Worm (Caenorhabditis elegans) whole organism, late embryonic: Measurements from ENCODE around the gene Y105C5A.9.
"Not testable (repeated sequence)": the region's sequence is repeated elsewhere in the genome, so short reads cannot be mapped to it uniquely, and the experiment has no call there.

Experiments
- C08G9.2 ChIP-seq: sonication (generic microtip); optimal IDR thresholded peaks from 2 replicates; lab custom pipeline; 2016; ENCODE audit warnings: mild to moderate bottlenecking, missing genetic modification characterization, moderate library complexity, missing compliant biosample characterization
- F13H6.1 ChIP-seq: sonication (generic microtip); optimal IDR thresholded peaks from 2 replicates; lab custom pipeline; 2016; ENCODE audit warnings: missing genetic modification characterization, missing compliant biosample characterization
- ama-1 ChIP-seq: fragments of 150-350 bp; optimal IDR thresholded peaks from 2 replicates; lab custom pipeline; 2014
- ceh-14 ChIP-seq: sonication (generic microtip); optimal IDR thresholded peaks from 2 replicates; lab custom pipeline; 2016; ENCODE audit warnings: missing genotype, missing genetic modification characterization, missing compliant biosample characterization
- ceh-18 ChIP-seq: sonication (generic microtip); optimal IDR thresholded peaks from 2 replicates; lab custom pipeline; 2016; ENCODE audit warnings: missing genetic modification characterization, missing compliant biosample characterization
- ceh-19 ChIP-seq: fragments of 200-800 bp; sonication (Bioruptor generic); optimal IDR thresholded peaks from 2 replicates; lab custom pipeline; 2018; ENCODE audit warnings: mild to moderate bottlenecking, missing genetic modification characterization, missing compliant biosample characterization
- ceh-2 ChIP-seq: sonication (generic microtip); optimal IDR thresholded peaks from 2 replicates; lab custom pipeline; 2016; ENCODE audit warnings: missing genotype, missing genetic modification characterization, missing compliant biosample characterization
- ceh-22 ChIP-seq: sonication (generic microtip); optimal IDR thresholded peaks from 2 replicates; lab custom pipeline; 2017; ENCODE audit warnings: missing biosample characterization, missing genetic modification characterization
- ceh-30 ChIP-seq: fragments of 150-350 bp; optimal IDR thresholded peaks from 2 replicates; lab custom pipeline; 2014; ENCODE audit warnings: missing biosample characterization, missing genetic modification characterization
- ceh-31 ChIP-seq: sonication (generic microtip); optimal IDR thresholded peaks from 2 replicates; lab custom pipeline; 2016; ENCODE audit warnings: missing genetic modification characterization, missing compliant biosample characterization
- ceh-34 ChIP-seq: sonication (generic microtip); optimal IDR thresholded peaks from 2 replicates; lab custom pipeline; 2016; ENCODE audit warnings: mild to moderate bottlenecking, missing genetic modification characterization, missing compliant biosample characterization
- dve-1 ChIP-seq: sonication (generic microtip); optimal IDR thresholded peaks from 2 replicates; lab custom pipeline; 2017; ENCODE audit warnings: antibody characterized with exemption, mild to moderate bottlenecking, missing genetic modification characterization, missing compliant biosample characterization
- elt-2 ChIP-seq: sonication (generic microtip); optimal IDR thresholded peaks from 2 replicates; lab custom pipeline; 2016; ENCODE audit warnings: missing genetic modification reagents, missing genetic modification characterization, missing compliant biosample characterization
- ets-4 ChIP-seq: sonication (generic microtip); optimal IDR thresholded peaks from 2 replicates; lab custom pipeline; 2016; ENCODE audit warnings: missing genetic modification characterization, missing compliant biosample characterization
- eyg-1 ChIP-seq: sonication (generic microtip); optimal IDR thresholded peaks from 2 replicates; lab custom pipeline; 2016; ENCODE audit warnings: missing genotype, missing genetic modification characterization, missing compliant biosample characterization
- gmeb-2 ChIP-seq: sonication (generic microtip); optimal IDR thresholded peaks from 2 replicates; lab custom pipeline; 2016; ENCODE audit warnings: missing genetic modification characterization, inconsistent platforms, missing compliant biosample characterization
- hlh-13 ChIP-seq: fragments of 200-800 bp; sonication (Bioruptor generic); optimal IDR thresholded peaks from 2 replicates; lab custom pipeline; 2018; ENCODE audit warnings: mild to moderate bottlenecking, missing genetic modification characterization, missing compliant biosample characterization
- hlh-30 ChIP-seq: sonication (generic microtip); optimal IDR thresholded peaks from 2 replicates; lab custom pipeline; 2017; ENCODE audit warnings: antibody characterized with exemption, missing genetic modification characterization, missing compliant biosample characterization; ENCODE audit not compliant: insufficient read depth
- hlh-6 ChIP-seq: sonication (generic microtip); optimal IDR thresholded peaks from 2 replicates; lab custom pipeline; 2016; ENCODE audit warnings: missing genotype, missing genetic modification characterization, missing compliant biosample characterization
- nfya-1 ChIP-seq: sonication (generic microtip); optimal IDR thresholded peaks from 2 replicates; lab custom pipeline; 2017; ENCODE audit warnings: missing genetic modification characterization, mild to moderate bottlenecking, missing compliant biosample characterization, antibody characterized with exemption, moderate library complexity
- npax-4 ChIP-seq: sonication (generic microtip); optimal IDR thresholded peaks from 2 replicates; lab custom pipeline; 2016; ENCODE audit warnings: missing genetic modification characterization, missing compliant biosample characterization
- pax-1 ChIP-seq: fragments of 150-350 bp; optimal IDR thresholded peaks from 2 replicates; lab custom pipeline; 2014; ENCODE audit warnings: missing biosample characterization, missing genetic modification characterization
- pha-4 ChIP-seq: fragments of 150-350 bp; optimal IDR thresholded peaks from 2 replicates; lab custom pipeline; 2018; ENCODE audit warnings: missing biosample characterization, missing genetic modification reagents, missing genetic modification characterization
- pros-1 ChIP-seq: fragments of 150-350 bp; optimal IDR thresholded peaks from 2 replicates; lab custom pipeline; 2014; ENCODE audit warnings: missing biosample characterization, missing genetic modification reagents, missing genetic modification characterization
- ref-2 ChIP-seq: sonication (generic microtip); optimal IDR thresholded peaks from 2 replicates; lab custom pipeline; 2016; ENCODE audit warnings: missing genetic modification characterization, missing compliant biosample characterization
- rnt-1 ChIP-seq: sonication (generic microtip); optimal IDR thresholded peaks from 2 replicates; lab custom pipeline; 2016; ENCODE audit warnings: missing genetic modification characterization, missing compliant biosample characterization
- sdc-2 ChIP-seq: sonication (generic microtip); optimal IDR thresholded peaks from 2 replicates; lab custom pipeline; 2016; ENCODE audit warnings: missing genotype, missing genetic modification characterization, missing compliant biosample characterization
- sox-2 ChIP-seq: fragments of 200-800 bp; sonication (Bioruptor generic); IDR thresholded peaks from 2 replicates; pipeline ENCODE4 v1.3.6; 2022; ENCODE audit warnings: missing genetic modification reagents, missing genetic modification characterization, missing compliant biosample characterization
- syd-9 ChIP-seq: sonication (generic microtip); optimal IDR thresholded peaks from 2 replicates; lab custom pipeline; 2016; ENCODE audit warnings: mild to moderate bottlenecking, missing genetic modification characterization, moderate library complexity, missing compliant biosample characterization
- tbx-2 ChIP-seq: sonication (generic microtip); optimal IDR thresholded peaks from 2 replicates; lab custom pipeline; 2016; ENCODE audit warnings: missing genetic modification characterization, missing compliant biosample characterization
- tbx-7 ChIP-seq: sonication (generic microtip); optimal IDR thresholded peaks from 2 replicates; lab custom pipeline; 2016; ENCODE audit warnings: missing genotype, missing genetic modification characterization, missing compliant biosample characterization
- unc-3 ChIP-seq, 2 experiments: fragments of 200-800 bp in 1 of 2; sonication (Bioruptor generic) in 1 of 2; sonication (generic microtip) in 1 of 2; conservative IDR thresholded peaks in 1 of 2; optimal IDR thresholded peaks in 1 of 2; 2 replicates each; pipeline versions ENCODE4 v1.3.6 to Lab custom; 2016 to 2022; ENCODE audit warnings: missing compliant biosample characterization in 2 of 2, missing genetic modification characterization in 2 of 2, missing genetic modification reagents in 1 of 2
- unc-42 ChIP-seq: sonication (generic microtip); optimal IDR thresholded peaks from 2 replicates; lab custom pipeline; 2016; ENCODE audit warnings: missing genotype, missing genetic modification characterization, missing compliant biosample characterization
- unc-55 ChIP-seq: sonication (generic microtip); optimal IDR thresholded peaks from 2 replicates; lab custom pipeline; 2017; ENCODE audit warnings: missing biosample characterization, missing genetic modification reagents, missing genetic modification characterization
- unc-86 ChIP-seq: sonication (generic microtip); optimal IDR thresholded peaks from 2 replicates; lab custom pipeline; 2016; ENCODE audit warnings: missing genetic modification characterization, missing compliant biosample characterization

Gene Y105C5A.9

ce11 chrIV:15646418-15647220 lies 15.3 kb downstream of the Y105C5A.9 start, which contains the start of the genes Y105C5A.1268 and Y105C5A.1272:
TSS of gene Y105C5A.1268 (minus strand) at chrIV:15646468.
TSS of gene Y105C5A.1272 (plus strand) at chrIV:15646992.
- TF ChIP-seq ets-4 (tag; lab: Kevin White, UChicago) (peak; percentile 17), ceh-14 (peak; percentile 18), ceh-30 (tag; lab: Kevin White, UChicago) (peak; percentile 33), unc-55 (GFP tag; lab: Kevin White, UChicago) (peak; percentile 90), unc-3 (tag; optimal IDR thresholded peaks at IDR 0.05; lab: Kevin White, UChicago) (peak; percentile 0), ama-1 (lab: Kevin White, UChicago) (peak; percentile 39), elt-2 (tag; lab: Kevin White, UChicago) (peak; percentile 58), ref-2 (tag; lab: Kevin White, UChicago) (peak; percentile 37), syd-9 (tag; lab: Kevin White, UChicago) (peak; percentile 12), nfya-1 (tag; lab: Kevin White, UChicago) (peak; percentile 83), ceh-31 (tag; lab: Kevin White, UChicago) (peak; percentile 82), sox-2 (GFP tag; lab: Robert Waterston, UW) (peak; percentile 83), rnt-1 (tag; lab: Kevin White, UChicago) (peak; percentile 2), hlh-30 (tag; lab: Kevin White, UChicago) (peak; percentile 79), C08G9.2 (tag; lab: Kevin White, UChicago) (peak; percentile 16), ceh-2 (tag; lab: Kevin White, UChicago) (peak; percentile 52), unc-86 (tag; lab: Kevin White, UChicago) (peak; percentile 44), sdc-2 (tag; lab: Kevin White, UChicago) (peak; percentile 18), pax-1 (tag; lab: Kevin White, UChicago) (peak; percentile 73), ceh-18 (tag; lab: Kevin White, UChicago) (peak; percentile 71), ceh-19 (GFP tag; lab: Kevin White, UChicago) (peak; percentile 20), eyg-1 (peak; percentile 21), F13H6.1 (tag; lab: Kevin White, UChicago) (peak; percentile 2), dve-1 (tag; lab: Kevin White, UChicago) (peak; percentile 71), pros-1 (peak; percentile 78), ceh-34 (peak; percentile 53), tbx-2 (peak; percentile 85), unc-42 (tag; lab: Kevin White, UChicago) (peak; percentile 88)
- not testable (repeated sequence) for TF ChIP-seq unc-3 (GFP tag; conservative IDR thresholded peaks at IDR 0.05; lab: Robert Waterston, UW)

- TF ChIP-seq nfya-1 (tag; lab: Kevin White, UChicago) = peak; percentile 2
- no peak for TF ChIP-seq eyg-1
- TF ChIP-seq elt-2 (tag; lab: Kevin White, UChicago) = no peak
- TF ChIP-seq ceh-22 (tag; lab: Kevin White, UChicago) = no peak
- TF ChIP-seq tbx-2 = no peak
- TF ChIP-seq unc-55 (GFP tag; lab: Kevin White, UChicago) = no peak
These were observed 16.9 kb downstream of the Y105C5A.9 start for ce11 chrIV:15648245-15648644.

ce11 chrIV:15658444-15658843 lies 27.1 kb downstream of the Y105C5A.9 start:
- TF ChIP-seq elt-2 (tag; lab: Kevin White, UChicago) = no peak
- no peak for TF ChIP-seq gmeb-2 (tag; lab: Kevin White, UChicago)
- no peak for TF ChIP-seq tbx-7
- no peak for TF ChIP-seq npax-4 (tag; lab: Kevin White, UChicago)
- no peak for TF ChIP-seq hlh-6 (tag; lab: Kevin White, UChicago)
- no peak for TF ChIP-seq pax-1 (tag; lab: Kevin White, UChicago)
- no peak for TF ChIP-seq hlh-13 (GFP tag; lab: Kevin White, UChicago)
- no peak for TF ChIP-seq C08G9.2 (tag; lab: Kevin White, UChicago)
- TF ChIP-seq pha-4 (tag; lab: Kevin White, UChicago) = no peak
- no peak for TF ChIP-seq ceh-14
